Fruit fly (Drosophila melanogaster) whole organism, embryonic: Measurements from ENCODE around the gene Mtr3.

Experiments used
- Aef1 ChIP-seq: fragments of 200-800 bp; sonication (Bioruptor generic); IDR thresholded peaks from 3 replicates; pipeline ENCODE4 v1.3.6; 2022; ENCODE audit warnings: missing biosample characterization, missing genetic modification characterization
- B-H1 ChIP-seq: fragments of 200-800 bp; sonication (Bioruptor generic); IDR thresholded peaks from 3 replicates; pipeline ENCODE4 v1.3.6; 2022; ENCODE audit warnings: missing biosample characterization, missing genetic modification characterization
- CG10431 ChIP-seq: fragments of 200-800 bp; sonication (Bioruptor generic); optimal IDR thresholded peaks from 3 replicates; lab custom pipeline; 2018; ENCODE audit warnings: missing biosample characterization, mild to moderate bottlenecking, missing genetic modification characterization
- CG10565 ChIP-seq: fragments of 200-800 bp; sonication (Bioruptor generic); optimal IDR thresholded peaks from 3 replicates; lab custom pipeline; 2016; ENCODE audit warnings: missing biosample characterization, mild to moderate bottlenecking, missing genetic modification characterization
- CG11085 ChIP-seq: fragments of 200-800 bp; sonication (Bioruptor generic); IDR thresholded peaks from 2 replicates; pipeline ENCODE4 v1.3.6; 2022; ENCODE audit warnings: missing biosample characterization, missing genetic modification characterization
- CG11560 ChIP-seq: fragments of 200-800 bp; sonication (Bioruptor generic); IDR thresholded peaks from 3 replicates; pipeline ENCODE4 v1.3.6; 2022; ENCODE audit warnings: missing biosample characterization, missing genetic modification characterization
- CG12104 ChIP-seq: fragments of 200-800 bp; sonication (Bioruptor generic); optimal IDR thresholded peaks from 3 replicates; lab custom pipeline; 2016; ENCODE audit warnings: missing biosample characterization, missing genetic modification characterization
- CG1233 ChIP-seq: fragments of 200-800 bp; sonication (Bioruptor generic); optimal IDR thresholded peaks from 4 replicates; lab custom pipeline; 2018; ENCODE audit warnings: missing biosample characterization, mild to moderate bottlenecking, missing genetic modification characterization
- CG12744 ChIP-seq: fragments of 200-800 bp; sonication (Bioruptor generic); optimal IDR thresholded peaks from 2 replicates; lab custom pipeline; 2016; ENCODE audit warnings: missing biosample characterization, missing genetic modification characterization
- CG13775 ChIP-seq: fragments of 200-800 bp; sonication (Bioruptor generic); optimal IDR thresholded peaks from 3 replicates; lab custom pipeline; 2017; ENCODE audit warnings: missing biosample characterization, mild to moderate bottlenecking, missing genetic modification characterization
- CG13894 ChIP-seq: fragments of 200-800 bp; sonication (Bioruptor generic); optimal IDR thresholded peaks from 3 replicates; lab custom pipeline; 2018; ENCODE audit warnings: missing biosample characterization, mild to moderate bottlenecking, missing genetic modification characterization, moderate library complexity
- CG17802 ChIP-seq: fragments of 200-800 bp; sonication (Bioruptor generic); optimal IDR thresholded peaks from 2 replicates; lab custom pipeline; 2018; ENCODE audit warnings: missing biosample characterization, mild to moderate bottlenecking, missing genetic modification characterization, moderate library complexity
- CG1792 ChIP-seq: fragments of 200-800 bp; sonication (Bioruptor generic); optimal IDR thresholded peaks from 2 replicates; lab custom pipeline; 2016; ENCODE audit warnings: missing biosample characterization, missing genetic modification characterization
- CG18262 ChIP-seq: fragments of 200-800 bp; optimal IDR thresholded peaks from 3 replicates; lab custom pipeline; 2019; ENCODE audit warnings: missing biosample characterization, mild to moderate bottlenecking, missing genetic modification characterization, moderate library complexity
- CG3281 ChIP-seq: fragments of 200-800 bp; sonication (Bioruptor generic); optimal IDR thresholded peaks from 3 replicates; lab custom pipeline; 2017; ENCODE audit warnings: missing biosample characterization, mild to moderate bottlenecking, missing genetic modification characterization
- CG3838 ChIP-seq: fragments of 200-800 bp; sonication (Bioruptor generic); optimal IDR thresholded peaks from 3 replicates; lab custom pipeline; 2016; ENCODE audit warnings: missing biosample characterization, missing genetic modification characterization
- CG42726 ChIP-seq: fragments of 200-800 bp; sonication (Bioruptor generic); IDR thresholded peaks from 2 replicates; pipeline ENCODE4 v1.3.6; 2022; ENCODE audit warnings: missing biosample characterization, missing genetic modification characterization; ENCODE audit not compliant: partially characterized antibody
- CG43689 ChIP-seq: fragments of 200-800 bp; sonication (Bioruptor generic); IDR thresholded peaks from 2 replicates; pipeline ENCODE4 v1.3.6; 2022; ENCODE audit warnings: missing biosample characterization, missing genetic modification characterization
- CG6689 ChIP-seq: fragments of 200-800 bp; sonication (Bioruptor generic); IDR thresholded peaks from 2 replicates; pipeline ENCODE4 v1.3.6; 2022; ENCODE audit warnings: missing biosample characterization, missing genetic modification characterization
- CG6791 ChIP-seq: fragments of 200-800 bp; sonication (Bioruptor generic); IDR thresholded peaks from 3 replicates; pipeline ENCODE4 v1.3.6; 2022; ENCODE audit warnings: missing biosample characterization, missing genetic modification characterization; ENCODE audit not compliant: partially characterized antibody
- CG6854 ChIP-seq: fragments of 200-800 bp; sonication (Bioruptor generic); optimal IDR thresholded peaks from 3 replicates; lab custom pipeline; 2017; ENCODE audit warnings: missing biosample characterization, mild to moderate bottlenecking, missing genetic modification characterization
- CG7928 ChIP-seq: fragments of 200-800 bp; sonication (Bioruptor generic); optimal IDR thresholded peaks from 2 replicates; lab custom pipeline; 2017; ENCODE audit warnings: missing biosample characterization, mild to moderate bottlenecking, missing genetic modification characterization
- CG8388 ChIP-seq: fragments of 200-800 bp; sonication (Bioruptor generic); optimal IDR thresholded peaks from 2 replicates; lab custom pipeline; 2019; ENCODE audit warnings: missing biosample characterization, mild to moderate bottlenecking, missing genetic modification characterization, moderate library complexity
- CrebB ChIP-seq: fragments of 200-800 bp; sonication (Bioruptor generic); optimal IDR thresholded peaks from 3 replicates; lab custom pipeline; 2018; ENCODE audit warnings: missing biosample characterization, mild to moderate bottlenecking, missing genetic modification characterization
- Dip3 ChIP-seq: fragments of 200-800 bp; sonication (Bioruptor generic); optimal IDR thresholded peaks from 3 replicates; lab custom pipeline; 2016; ENCODE audit warnings: missing biosample characterization, missing genetic modification characterization
- Drgx ChIP-seq: fragments of 200-800 bp; sonication (Bioruptor generic); IDR thresholded peaks from 2 replicates; pipeline ENCODE4 v1.3.6; 2022; ENCODE audit warnings: missing biosample characterization, missing genetic modification characterization
- Ets97D ChIP-seq: fragments of 200-800 bp; sonication (Bioruptor generic); optimal IDR thresholded peaks from 3 replicates; lab custom pipeline; 2016; ENCODE audit warnings: missing biosample characterization, missing genetic modification characterization
- Gug ChIP-seq: fragments of 200-800 bp; sonication (Bioruptor generic); IDR thresholded peaks from 4 replicates; pipeline ENCODE4 v1.3.6; 2022; ENCODE audit warnings: missing biosample characterization, missing genetic modification characterization
- HLHmδ ChIP-seq: fragments of 200-800 bp; sonication (Bioruptor generic); optimal IDR thresholded peaks from 2 replicates; lab custom pipeline; 2018; ENCODE audit warnings: missing biosample characterization, mild to moderate bottlenecking, missing genetic modification characterization, moderate library complexity
- Hmr ChIP-seq: fragments of 200-800 bp; sonication (Bioruptor generic); optimal IDR thresholded peaks from 3 replicates; lab custom pipeline; 2017; ENCODE audit warnings: mild to moderate bottlenecking, missing biosample characterization, missing genetic modification reagents, missing genetic modification characterization
- Myb ChIP-seq: fragments of 200-800 bp; sonication (Bioruptor generic); optimal IDR thresholded peaks from 2 replicates; lab custom pipeline; 2016; ENCODE audit warnings: missing biosample characterization, missing genetic modification characterization
- Trl ChIP-seq, 3 experiments: fragments of >200 bp in 2 of 3; fragments of 200-800 bp in 1 of 3; sonication (Bioruptor generic) in 1 of 3; optimal IDR thresholded peaks; 2 replicates in 1 of 3; 3 replicates in 2 of 3; lab custom pipeline; 2016 to 2017; ENCODE audit warnings: missing biosample characterization in 1 of 3, missing genetic modification characterization in 1 of 3
- Vsx1 ChIP-seq: fragments of 200-800 bp; sonication (Bioruptor generic); optimal IDR thresholded peaks from 2 replicates; lab custom pipeline; 2017; ENCODE audit warnings: missing biosample characterization, mild to moderate bottlenecking, missing genetic modification characterization, missing genetic modification reagents
- ash1 ChIP-seq: fragments of 200-800 bp; sonication (Bioruptor generic); optimal IDR thresholded peaks from 2 replicates; lab custom pipeline; 2018; ENCODE audit warnings: missing biosample characterization, mild to moderate bottlenecking, missing genetic modification characterization
- ci ChIP-seq: fragments of 200-800 bp; sonication (Bioruptor generic); IDR thresholded peaks from 3 replicates; pipeline ENCODE4 v1.3.6; 2022; ENCODE audit warnings: missing biosample characterization, missing genetic modification characterization
- da ChIP-seq: fragments of 200-800 bp; sonication (Bioruptor generic); optimal IDR thresholded peaks from 2 replicates; lab custom pipeline; 2016; ENCODE audit warnings: missing biosample characterization, missing genetic modification characterization
- dan ChIP-seq: fragments of 200-800 bp; sonication (Bioruptor generic); IDR thresholded peaks from 2 replicates; pipeline ENCODE4 v1.3.6; 2022; ENCODE audit warnings: missing biosample characterization, missing genetic modification characterization
- esg ChIP-seq: fragments of 200-800 bp; sonication (Bioruptor generic); conservative IDR thresholded peaks from 2 replicates; pipeline ENCODE4 v1.3.6; 2022; ENCODE audit warnings: missing biosample characterization, missing genetic modification characterization
- eyg ChIP-seq: fragments of 200-800 bp; sonication (Bioruptor generic); optimal IDR thresholded peaks from 3 replicates; lab custom pipeline; 2016; ENCODE audit warnings: missing biosample characterization, missing genetic modification characterization
- fd64A ChIP-seq: fragments of 200-800 bp; sonication (Bioruptor generic); optimal IDR thresholded peaks from 3 replicates; lab custom pipeline; 2018; ENCODE audit warnings: missing biosample characterization, mild to moderate bottlenecking, missing genetic modification characterization
- gcm ChIP-seq: fragments of 200-800 bp; sonication (Bioruptor generic); optimal IDR thresholded peaks from 2 replicates; lab custom pipeline; 2019; ENCODE audit warnings: missing biosample characterization, mild to moderate bottlenecking, missing genetic modification characterization, moderate library complexity
- gt ChIP-seq: fragments of 200-800 bp; sonication (Bioruptor generic); IDR thresholded peaks from 2 replicates; pipeline ENCODE4 v1.3.6; 2022; ENCODE audit warnings: missing biosample characterization, missing genetic modification characterization
- inv ChIP-seq: fragments of 200-800 bp; sonication (Bioruptor generic); IDR thresholded peaks from 2 replicates; pipeline ENCODE4 v1.3.6; 2022; ENCODE audit warnings: missing biosample characterization, missing genetic modification characterization; ENCODE audit not compliant: partially characterized antibody
- nau ChIP-seq: fragments of 200-800 bp; sonication (Bioruptor generic); optimal IDR thresholded peaks from 3 replicates; lab custom pipeline; 2017; ENCODE audit warnings: missing biosample characterization, mild to moderate bottlenecking, missing genetic modification characterization, missing genetic modification reagents
- pita ChIP-seq: fragments of 200-800 bp; sonication (Bioruptor generic); optimal IDR thresholded peaks from 2 replicates; lab custom pipeline; 2017; ENCODE audit warnings: missing biosample characterization, mild to moderate bottlenecking, missing genetic modification characterization
- pros ChIP-seq: fragments of 200-800 bp; sonication (Bioruptor generic); optimal IDR thresholded peaks from 3 replicates; lab custom pipeline; 2019; ENCODE audit warnings: missing biosample characterization, mild to moderate bottlenecking, missing genetic modification characterization, moderate library complexity
- row ChIP-seq: fragments of 200-800 bp; sonication (Bioruptor generic); IDR thresholded peaks from 3 replicates; pipeline ENCODE4 v1.3.6; 2022; ENCODE audit warnings: missing biosample characterization, missing genetic modification characterization
- run ChIP-seq: fragments of 200-800 bp; sonication (Bioruptor generic); optimal IDR thresholded peaks from 3 replicates; lab custom pipeline; 2018; ENCODE audit warnings: missing biosample characterization, mild to moderate bottlenecking, missing genetic modification characterization
- sob ChIP-seq: fragments of 200-800 bp; sonication (Bioruptor generic); IDR thresholded peaks from 2 replicates; pipeline ENCODE4 v1.3.6; 2022; ENCODE audit warnings: missing biosample characterization, missing genetic modification characterization
- sug ChIP-seq: fragments of 200-800 bp; optimal IDR thresholded peaks from 2 replicates; lab custom pipeline; 2019; ENCODE audit warnings: missing biosample characterization, mild to moderate bottlenecking, missing genetic modification characterization, moderate library complexity
- usp ChIP-seq: fragments of >200 bp; optimal IDR thresholded peaks from 2 replicates; lab custom pipeline; 2017; ENCODE audit warnings: missing biosample characterization, missing genetic modification characterization
- wdn ChIP-seq: fragments of 200-800 bp; sonication (Bioruptor generic); IDR thresholded peaks from 2 replicates; pipeline ENCODE4 v1.3.6; 2022; ENCODE audit warnings: missing biosample characterization, missing genetic modification characterization

The Mtr3 gene

dm6 chr3L:19905427-19905826 lies 8.1 kb downstream of the Mtr3 start (continued):
- TF ChIP-seq CG11085 (GFP tag; lab: Robert Waterston, UW) (no peak), CG12744 (no peak), row (GFP tag; lab: Robert Waterston, UW) (peak; percentile 36; the same call in 1 of the 3 replicates), CG1233 (no peak), CG3281 (GFP tag; lab: Kevin White, UChicago) (no peak), inv (GFP tag; lab: Robert Waterston, UW) (no peak), pros (GFP tag; lab: Kevin White, UChicago) (no peak), CG11560 (tag; lab: Robert Waterston, UW) (no peak), pita (GFP tag; lab: Kevin White, UChicago) (no peak), CG42726 (GFP tag; lab: Robert Waterston, UW) (no peak), Gug (GFP tag; lab: Robert Waterston, UW) (peak; percentile 14; the same call in 1 of the 4 replicates), sug (tag; lab: Kevin White, UChicago) (no peak), eyg (GFP tag; lab: Kevin White, UChicago) (no peak), B-H1 (GFP tag; lab: Robert Waterston, UW) (no peak), CG8388 (no peak), CG13775 (no peak), Aef1 (GFP tag; lab: Robert Waterston, UW) (no peak), CG3838 (GFP tag; lab: Kevin White, UChicago) (no peak), sob (GFP tag; lab: Robert Waterston, UW) (no peak), Myb (GFP tag; lab: Kevin White, UChicago) (no peak), CG12104 (GFP tag; lab: Kevin White, UChicago) (no peak), CG13894 (tag; lab: Kevin White, UChicago) (no peak), HLHmδ (GFP tag; lab: Kevin White, UChicago) (no peak), CG1792 (GFP tag; lab: Kevin White, UChicago) (no peak), CG7928 (no peak), Dip3 (GFP tag; lab: Kevin White, UChicago) (peak; percentile 31), CG17802 (tag; lab: Kevin White, UChicago) (no peak), CG10565 (GFP tag; lab: Kevin White, UChicago) (no peak), esg (GFP tag; lab: Robert Waterston, UW) (no peak), gcm (GFP tag; lab: Kevin White, UChicago) (no peak), CG6854 (GFP tag; lab: Kevin White, UChicago) (no peak), ash1 (GFP tag; lab: Kevin White, UChicago) (no peak), Vsx1 (GFP tag; lab: Kevin White, UChicago) (no peak), CG6791 (GFP tag; lab: Robert Waterston, UW) (no peak), ci (peak; percentile 46; the same call in 1 of the 3 replicates), da (no peak), usp (GFP tag; lab: Kevin White, UChicago) (no peak), Drgx (peak; percentile 50), dan (GFP tag; lab: Robert Waterston, UW) (no peak), Trl (optimal IDR thresholded peaks at IDR 0.05; lab: Kevin White, UChicago) (no peak), Trl (GFP tag; optimal IDR thresholded peaks at IDR 0.05; lab: Kevin White, UChicago) (peak; percentile 4), CG6689 (GFP tag; lab: Robert Waterston, UW) (peak; percentile 24; the same call in 1 of the 2 replicates), Hmr (GFP tag; lab: Kevin White, UChicago) (no peak), run (tag; lab: Kevin White, UChicago) (no peak), fd64A (GFP tag; lab: Kevin White, UChicago) (no peak), wdn (GFP tag; lab: Robert Waterston, UW) (no peak), Ets97D (GFP tag; lab: Kevin White, UChicago) (no peak), CG10431 (GFP tag; lab: Kevin White, UChicago) (no peak), CrebB (tag; lab: Kevin White, UChicago) (no peak), gt (GFP tag; lab: Robert Waterston, UW) (no peak), CG43689 (GFP tag; lab: Robert Waterston, UW) (no peak), CG18262 (tag; lab: Kevin White, UChicago) (peak; percentile 5), nau (GFP tag; lab: Kevin White, UChicago) (no peak)
